Worm (Caenorhabditis elegans): ENCODE results near the gene nhr-150.

nhr-150 gene

DNA sequence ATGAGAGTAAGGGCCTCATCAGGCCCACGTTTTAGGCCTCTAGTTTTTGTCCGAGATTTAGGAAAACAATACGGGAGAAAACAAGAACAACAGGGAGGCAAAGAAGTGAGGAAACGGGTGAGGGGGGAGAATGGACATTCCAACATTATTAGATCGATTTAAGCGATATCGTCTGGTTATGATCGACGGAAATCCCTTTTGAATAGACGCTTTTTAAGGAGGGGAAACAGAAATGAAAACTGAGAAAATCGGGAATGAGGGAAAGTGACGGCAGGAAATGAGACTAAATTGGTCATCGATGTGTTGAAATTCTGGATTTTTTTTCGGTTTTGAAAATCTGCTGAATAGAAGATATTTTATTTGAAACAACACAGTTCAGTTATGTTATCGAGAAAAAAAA, 16.9 kb downstream of the nhr-150 start, which contains the start of gene rocf-1:
Gene rocf-1, minus strand, starts transcription at position 101 of the 400 bp plus-strand sequence.
- TF ChIP-seq pha-4 (tag; optimal IDR thresholded peaks at IDR 0.05) (no peak), lin-15B (tag; optimal IDR thresholded peaks at IDR 0.05) (no peak), ztf-11 (tag; optimal IDR thresholded peaks at IDR 0.05) (no peak), lsy-12 (tag; optimal IDR thresholded peaks at IDR 0.05) (no peak), fos-1 (tag; optimal IDR thresholded peaks at IDR 0.05) (no peak), ceh-28 (tag; optimal IDR thresholded peaks at IDR 0.05) (no peak), R02D3.7 (tag; optimal IDR thresholded peaks at IDR 0.05) (no peak), ceh-82 (tag; optimal IDR thresholded peaks at IDR 0.05) (no peak), hmg-11 (tag; optimal IDR thresholded peaks at IDR 0.05) (no peak), egl-27 (tag; optimal IDR thresholded peaks at IDR 0.05) (no peak), ceh-16 (tag; optimal IDR thresholded peaks at IDR 0.05) (no peak), ceh-9 (tag; optimal IDR thresholded peaks at IDR 0.05) (no peak), unc-62 (GFP tag; optimal IDR thresholded peaks at IDR 0.05) (no peak), sea-2 (GFP tag; optimal IDR thresholded peaks at IDR 0.05) (no peak), nhr-76 (tag; optimal IDR thresholded peaks at IDR 0.05) (no peak)

DNA sequence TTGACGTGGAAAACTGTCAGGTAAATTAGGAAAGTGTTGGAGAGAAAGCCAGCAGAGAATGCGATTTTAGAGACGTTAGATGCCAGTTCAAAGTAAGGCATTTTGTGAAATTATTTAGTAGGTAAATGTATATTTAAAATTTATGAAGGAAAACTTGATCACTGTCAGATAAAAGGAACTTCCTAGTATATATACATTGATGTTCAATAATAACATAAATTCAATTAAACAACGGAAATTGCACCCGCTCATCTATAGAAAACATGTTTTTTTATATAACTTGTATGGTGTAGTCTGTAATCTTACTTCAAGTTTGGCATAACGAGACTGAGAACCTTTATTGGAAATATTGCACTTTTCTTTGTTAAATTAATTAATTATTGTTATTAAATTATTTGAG, 22.2 kb downstream of the nhr-150 start, which contains the start of gene str-71:
Gene str-71, minus strand, starts transcription at position 101 of the 400 bp plus-strand sequence.
- no peak for TF ChIP-seq ceh-16 (tag; optimal IDR thresholded peaks at IDR 0.05)
- no peak for TF ChIP-seq unc-62 (GFP tag; optimal IDR thresholded peaks at IDR 0.05)
- TF ChIP-seq zag-1 (tag; optimal IDR thresholded peaks at IDR 0.05) = no peak
- TF ChIP-seq mdl-1 (tag; optimal IDR thresholded peaks at IDR 0.05) = no peak
- TF ChIP-seq mml-1 (tag; optimal IDR thresholded peaks at IDR 0.05) = no peak
- TF ChIP-seq nhr-28 (tag; optimal IDR thresholded peaks at IDR 0.05) = no peak
- no peak for TF ChIP-seq R02D3.7 (tag; optimal IDR thresholded peaks at IDR 0.05)
- TF ChIP-seq nhr-11 (tag; optimal IDR thresholded peaks at IDR 0.05) = no peak
- no peak for TF ChIP-seq lin-15B (tag; optimal IDR thresholded peaks at IDR 0.05)
- TF ChIP-seq daf-12 (tag; optimal IDR thresholded peaks at IDR 0.05) = no peak
- TF ChIP-seq ceh-9 (tag; optimal IDR thresholded peaks at IDR 0.05) = no peak
- no peak for TF ChIP-seq pqm-1 (tag; optimal IDR thresholded peaks at IDR 0.05)
- TF ChIP-seq ztf-4 (tag; optimal IDR thresholded peaks at IDR 0.05) = no peak
- TF ChIP-seq eor-1 (tag; optimal IDR thresholded peaks at IDR 0.05) = no peak
- TF ChIP-seq lin-39 (tag; optimal IDR thresholded peaks at IDR 0.05) = no peak
- TF ChIP-seq aly-2 (tag; optimal IDR thresholded peaks at IDR 0.05) = no peak

DNA sequence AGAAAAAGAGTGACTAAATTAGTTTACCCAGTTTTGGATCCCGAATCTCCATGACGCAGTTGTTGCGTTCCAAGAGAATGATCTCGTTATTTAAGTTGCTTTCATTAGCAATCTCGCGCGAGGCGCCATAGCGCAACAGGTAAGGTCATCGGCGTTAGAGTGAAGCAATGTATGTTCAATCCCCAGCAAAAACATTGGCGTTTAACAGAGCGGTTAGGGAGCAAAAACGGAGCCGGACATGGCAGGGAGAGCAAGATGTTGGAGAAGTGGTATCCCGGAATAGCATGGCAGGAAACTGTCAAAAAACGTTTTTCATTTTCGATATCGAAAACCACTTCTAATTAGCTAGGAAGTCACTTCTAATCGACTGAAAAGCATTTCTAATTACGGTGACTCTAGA, 26.9 kb downstream of the nhr-150 start:
- TF ChIP-seq aly-2 (tag; optimal IDR thresholded peaks at IDR 0.05) (no peak), nhr-43 (tag; optimal IDR thresholded peaks at IDR 0.05; ENCODE audit: poor library complexity, severe bottlenecking) (peak; percentile 31)

DNA sequence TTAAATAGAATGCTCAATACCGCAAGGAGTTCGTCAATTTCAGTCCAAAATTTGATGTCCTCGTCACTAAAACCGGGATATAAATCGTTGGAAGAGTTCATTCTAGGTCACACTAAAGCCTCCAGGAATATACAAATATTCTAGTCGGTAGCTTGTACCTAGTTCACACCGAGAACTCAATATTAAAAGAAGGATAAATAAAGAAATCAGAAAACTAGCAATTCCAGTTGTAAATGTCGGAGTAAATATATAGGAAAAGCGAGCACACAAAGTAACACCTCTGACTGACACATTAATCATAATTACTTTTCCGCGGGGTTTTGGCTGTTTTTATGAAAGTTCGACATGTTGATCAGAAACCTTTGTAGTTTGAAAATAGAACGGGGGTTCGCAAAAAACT, 29.8 kb downstream of the nhr-150 start, which contains the start of gene srw-33:
Gene srw-33, minus strand, starts transcription at position 101 of the 400 bp plus-strand sequence.
- TF ChIP-seq egl-27 (tag; optimal IDR thresholded peaks at IDR 0.05) = no peak
- TF ChIP-seq lsy-12 (tag; optimal IDR thresholded peaks at IDR 0.05) = no peak
- no peak for TF ChIP-seq pha-4 (tag; optimal IDR thresholded peaks at IDR 0.05)

DNA sequence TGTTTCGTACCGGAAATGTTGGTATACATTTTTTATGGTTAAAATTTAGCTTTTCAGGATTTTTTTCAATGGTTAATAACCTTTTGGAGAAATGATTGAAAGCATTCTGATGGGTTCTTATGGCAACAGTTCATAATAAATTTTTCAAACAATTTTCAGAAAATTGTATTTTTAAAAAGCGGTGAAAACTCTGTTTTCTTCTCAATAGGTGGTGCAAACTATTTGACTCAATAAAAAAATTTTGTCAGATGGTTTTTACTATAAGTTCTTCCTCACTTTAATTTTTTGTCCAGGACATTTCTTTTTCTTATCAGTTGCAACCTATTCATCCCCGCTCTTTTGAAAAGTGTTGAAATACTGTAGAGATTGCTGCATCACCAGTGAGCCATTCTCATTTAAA, 32.4 kb downstream of the nhr-150 start, which contains the start of gene T26H5.14:
Gene T26H5.14, plus strand, starts transcription at position 301 of the 400 bp plus-strand sequence.
- TF ChIP-seq elt-2 (tag; optimal IDR thresholded peaks at IDR 0.05) = peak; percentile 40
- TF ChIP-seq zag-1 (tag; optimal IDR thresholded peaks at IDR 0.05) = no peak
- TF ChIP-seq fkh-10 (GFP tag; optimal IDR thresholded peaks at IDR 0.05) = no peak
- TF ChIP-seq lsy-12 (tag; optimal IDR thresholded peaks at IDR 0.05) = no peak

DNA sequence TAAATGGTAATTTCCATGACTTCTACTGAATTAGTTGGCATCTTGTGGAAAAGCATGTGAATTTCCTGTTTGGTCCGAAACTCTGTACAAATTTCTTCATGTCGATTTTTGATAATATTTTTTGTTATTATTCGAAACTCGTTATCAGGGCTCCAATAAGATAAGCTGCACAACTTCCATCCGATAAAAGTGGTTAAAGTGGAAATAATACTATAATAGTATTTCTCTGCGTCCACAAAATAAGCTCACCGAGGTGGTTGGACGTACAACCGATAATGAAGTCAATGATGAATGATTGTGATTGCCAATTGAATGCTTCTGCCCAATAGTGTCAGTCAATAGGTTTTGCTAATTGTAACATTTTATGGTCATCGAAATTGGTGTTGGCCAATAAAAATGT, 32.9 kb downstream of the nhr-150 start, which contains the start of gene T26H5.4:
Gene T26H5.4, minus strand, starts transcription at position 294 of the 400 bp plus-strand sequence.
- TF ChIP-seq zag-1 (tag; optimal IDR thresholded peaks at IDR 0.05) = no peak
- TF ChIP-seq nhr-28 (tag; optimal IDR thresholded peaks at IDR 0.05) = no peak
- no peak for TF ChIP-seq fkh-10 (GFP tag; optimal IDR thresholded peaks at IDR 0.05)
- TF ChIP-seq pqm-1 (tag; optimal IDR thresholded peaks at IDR 0.05) = peak; percentile 77
- no peak for TF ChIP-seq lin-39 (tag; optimal IDR thresholded peaks at IDR 0.05)
- no peak for TF ChIP-seq mdl-1 (tag; optimal IDR thresholded peaks at IDR 0.05)
- TF ChIP-seq nfya-1 (tag; optimal IDR thresholded peaks at IDR 0.05; ENCODE audit: insufficient read depth) = no peak
- TF ChIP-seq elt-2 (tag; optimal IDR thresholded peaks at IDR 0.05) = peak; percentile 81
- no peak for TF ChIP-seq jun-1 (tag; optimal IDR thresholded peaks at IDR 0.05)
